Worm (Caenorhabditis elegans) whole organism, L1 larva: ENCODE results near the gene ZK402.5.

Source experiments
- Y116A8C.19 ChIP-seq: sonication (generic microtip); optimal IDR thresholded peaks from 2 replicates; lab custom pipeline; 2016; ENCODE audit warnings: missing compliant biosample characterization, missing genetic modification characterization, borderline replicate concordance
- ceh-88 ChIP-seq: fragments of 200-800 bp; sonication (Bioruptor generic); IDR thresholded peaks from 2 replicates; pipeline ENCODE4 v1.3.6; 2022; ENCODE audit warnings: missing genetic modification characterization, missing compliant biosample characterization
- dpl-1 ChIP-seq, 3 experiments: fragments of 150-350 bp in 2 of 3; sonication (generic microtip) in 1 of 3; optimal IDR thresholded peaks; 2 replicates each; lab custom pipeline; 2014 to 2017; ENCODE audit warnings: missing biosample characterization in 3 of 3, missing genetic modification characterization in 3 of 3, missing genetic modification reagents in 3 of 3
- egl-13 ChIP-seq: sonication (generic microtip); optimal IDR thresholded peaks from 2 replicates; lab custom pipeline; 2016; ENCODE audit warnings: missing genotype, missing genetic modification reagents, missing genetic modification characterization, missing compliant biosample characterization
- egl-27 ChIP-seq, 2 experiments: fragments of 150-350 bp in 1 of 2; sonication (generic microtip); optimal IDR thresholded peaks; 3 replicates each; lab custom pipeline; 2017 to 2018; ENCODE audit warnings: missing biosample characterization in 2 of 2, missing genetic modification characterization in 2 of 2, missing genetic modification reagents in 2 of 2
- elt-2 ChIP-seq: sonication (generic microtip); optimal IDR thresholded peaks from 2 replicates; lab custom pipeline; 2016; ENCODE audit warnings: missing genetic modification characterization, mild to moderate bottlenecking, inconsistent platforms, missing compliant biosample characterization, missing genetic modification reagents
- mdl-1 ChIP-seq, 2 experiments: fragments of 150-350 bp; optimal IDR thresholded peaks; 2 replicates each; lab custom pipeline; 2014 to 2017; ENCODE audit warnings: missing biosample characterization in 2 of 2, missing genetic modification characterization in 2 of 2, inconsistent platforms in 1 of 2
- mef-2 ChIP-seq: fragments of 150-350 bp; optimal IDR thresholded peaks from 2 replicates; lab custom pipeline; 2014; ENCODE audit warnings: missing biosample characterization, missing genetic modification characterization
- mep-1 ChIP-seq: fragments of 150-350 bp; optimal IDR thresholded peaks from 2 replicates; lab custom pipeline; 2014; ENCODE audit warnings: missing biosample characterization, missing genetic modification characterization
- nhr-12 ChIP-seq: sonication (generic microtip); optimal IDR thresholded peaks from 2 replicates; lab custom pipeline; 2017; ENCODE audit warnings: missing biosample characterization, missing genetic modification characterization
- nhr-28 ChIP-seq: fragments of 150-350 bp; optimal IDR thresholded peaks from 2 replicates; lab custom pipeline; 2014; ENCODE audit warnings: missing biosample characterization, missing genetic modification characterization
- tbx-2 ChIP-seq: sonication (generic microtip); optimal IDR thresholded peaks from 2 replicates; lab custom pipeline; 2016; ENCODE audit warnings: missing genetic modification characterization, missing compliant biosample characterization
- xbp-1 ChIP-seq: sonication (generic microtip); optimal IDR thresholded peaks from 2 replicates; lab custom pipeline; 2016; ENCODE audit warnings: missing genetic modification characterization, missing compliant biosample characterization

- TF ChIP-seq nhr-28 (tag; lab: Kevin White, UChicago) (no peak), mep-1 (tag; lab: Kevin White, UChicago) (no peak), ceh-88 (GFP tag; lab: Robert Waterston, UW) (no peak), nhr-12 (no peak), mef-2 (no peak), egl-13 (tag; lab: Kevin White, UChicago) (no peak), xbp-1 (no peak), Y116A8C.19 (tag; lab: Kevin White, UChicago) (no peak), tbx-2 (tag; lab: Kevin White, UChicago) (no peak), mdl-1 (tag; optimal IDR thresholded peaks at IDR 0.05; lab: Kevin White, UChicago) (no peak), egl-27 (tag; optimal IDR thresholded peaks at IDR 0.05; lab: Kevin White, UChicago) (no peak), elt-2 (no peak), dpl-1 (GFP tag; optimal IDR thresholded peaks at IDR 0.05; lab: Kevin White, UChicago) (no peak)
Measured at ce11 chrX:1383546-1383945, 17.6 kb downstream of the ZK402.5 start.
